Fruit fly (Drosophila melanogaster) whole organism, embryonic: ENCODE measurements around the gene rogdi.
A peak's percentile ranks its signal among the peaks of the same experiment; 100 is the strongest.

Experiments
- Antp ChIP-seq: fragments of 200-800 bp; sonication (Bioruptor generic); optimal IDR thresholded peaks from 3 replicates; lab custom pipeline; 2016; ENCODE audit warnings: missing biosample characterization, missing genetic modification characterization
- Asciz ChIP-seq: fragments of 200-800 bp; sonication (Bioruptor generic); optimal IDR thresholded peaks from 2 replicates; lab custom pipeline; 2017; ENCODE audit warnings: missing biosample characterization, mild to moderate bottlenecking, missing genetic modification characterization, missing genetic modification reagents
- Atf-2 ChIP-seq: fragments of 200-800 bp; sonication (Bioruptor generic); optimal IDR thresholded peaks from 2 replicates; lab custom pipeline; 2016; ENCODE audit warnings: missing biosample characterization, missing genetic modification characterization
- Bgb ChIP-seq: fragments of 200-800 bp; sonication (Bioruptor generic); IDR thresholded peaks from 2 replicates; pipeline ENCODE4 v1.3.6; 2022; ENCODE audit warnings: missing biosample characterization, missing genetic modification characterization; ENCODE audit not compliant: partially characterized antibody
- Bteb2 ChIP-seq: fragments of 200-800 bp; sonication (Bioruptor generic); optimal IDR thresholded peaks from 2 replicates; lab custom pipeline; 2016; ENCODE audit warnings: missing biosample characterization, missing genetic modification characterization
- CG10431 ChIP-seq: fragments of 200-800 bp; sonication (Bioruptor generic); optimal IDR thresholded peaks from 3 replicates; lab custom pipeline; 2018; ENCODE audit warnings: missing biosample characterization, mild to moderate bottlenecking, missing genetic modification characterization
- CG10462 ChIP-seq: fragments of 200-800 bp; sonication (Bioruptor generic); optimal IDR thresholded peaks from 2 replicates; lab custom pipeline; 2016; ENCODE audit warnings: missing biosample characterization, missing genetic modification characterization
- CG11398 ChIP-seq: fragments of 200-800 bp; sonication (Bioruptor generic); optimal IDR thresholded peaks from 2 replicates; lab custom pipeline; 2016; ENCODE audit warnings: missing biosample characterization, missing genetic modification characterization
- CG11696 ChIP-seq: fragments of 200-800 bp; sonication (Bioruptor generic); IDR thresholded peaks from 2 replicates; pipeline ENCODE4 v1.3.6; 2022; ENCODE audit warnings: missing biosample characterization, missing genetic modification characterization
- CG12236 ChIP-seq: fragments of 200-800 bp; sonication (Bioruptor generic); optimal IDR thresholded peaks from 2 replicates; lab custom pipeline; 2016; ENCODE audit warnings: missing biosample characterization, missing genetic modification characterization
- CG12659 ChIP-seq: fragments of 200-800 bp; sonication (Bioruptor generic); optimal IDR thresholded peaks from 3 replicates; lab custom pipeline; 2017; ENCODE audit warnings: mild to moderate bottlenecking, missing biosample characterization, missing genetic modification reagents, missing genetic modification characterization
- CG13624 ChIP-seq: fragments of 200-800 bp; sonication (Bioruptor generic); optimal IDR thresholded peaks from 2 replicates; lab custom pipeline; 2016; ENCODE audit warnings: missing biosample characterization, missing genetic modification characterization
- CG13775 ChIP-seq: fragments of 200-800 bp; sonication (Bioruptor generic); optimal IDR thresholded peaks from 3 replicates; lab custom pipeline; 2017; ENCODE audit warnings: missing biosample characterization, mild to moderate bottlenecking, missing genetic modification characterization
- CG1529 ChIP-seq: fragments of 200-800 bp; sonication (Bioruptor generic); optimal IDR thresholded peaks from 3 replicates; lab custom pipeline; 2018; ENCODE audit warnings: missing biosample characterization, missing genetic modification characterization
- CG17186 ChIP-seq: fragments of 200-800 bp; sonication (Bioruptor generic); optimal IDR thresholded peaks from 3 replicates; lab custom pipeline; 2017; ENCODE audit warnings: missing biosample characterization, missing genetic modification reagents, missing genetic modification characterization
- CG17361 ChIP-seq: fragments of 200-800 bp; sonication (Bioruptor generic); IDR thresholded peaks from 3 replicates; pipeline ENCODE4 v1.3.6; 2022; ENCODE audit warnings: missing biosample characterization, missing genetic modification characterization
- CG17612 ChIP-seq: fragments of 200-800 bp; sonication (Bioruptor generic); IDR thresholded peaks from 2 replicates; pipeline ENCODE4 v1.3.6; 2022; ENCODE audit warnings: missing biosample characterization, missing genetic modification characterization
- CG2120 ChIP-seq: fragments of 200-800 bp; sonication (Bioruptor generic); optimal IDR thresholded peaks from 3 replicates; lab custom pipeline; 2016; ENCODE audit warnings: missing biosample characterization, missing genetic modification characterization
- CG2712 ChIP-seq: fragments of 200-800 bp; optimal IDR thresholded peaks from 3 replicates; lab custom pipeline; 2019; ENCODE audit warnings: missing biosample characterization, mild to moderate bottlenecking, missing genetic modification characterization, moderate library complexity
- CG2889 ChIP-seq: fragments of 200-800 bp; sonication (Bioruptor generic); IDR thresholded peaks from 3 replicates; pipeline ENCODE4 v1.3.6; 2022; ENCODE audit warnings: missing biosample characterization, missing genetic modification characterization
- CG30403 ChIP-seq: fragments of 200-800 bp; sonication (Bioruptor generic); optimal IDR thresholded peaks from 3 replicates; lab custom pipeline; 2016; ENCODE audit warnings: missing biosample characterization, missing genetic modification characterization
- CG32532 ChIP-seq: fragments of 200-800 bp; sonication (Bioruptor generic); IDR thresholded peaks from 2 replicates; pipeline ENCODE4 v1.3.6; 2022; ENCODE audit warnings: missing biosample characterization, missing genetic modification characterization
- CG3847 ChIP-seq: fragments of 200-800 bp; sonication (Bioruptor generic); IDR thresholded peaks from 2 replicates; pipeline ENCODE4 v1.3.6; 2022; ENCODE audit warnings: missing biosample characterization, missing genetic modification characterization
- CG4424 ChIP-seq: fragments of 200-800 bp; sonication (Bioruptor generic); optimal IDR thresholded peaks from 3 replicates; lab custom pipeline; 2016; ENCODE audit warnings: missing biosample characterization, missing genetic modification characterization
- CG4730 ChIP-seq: fragments of 200-800 bp; sonication (Bioruptor generic); IDR thresholded peaks from 2 replicates; pipeline ENCODE4 v1.3.6; 2022; ENCODE audit warnings: missing biosample characterization, missing genetic modification characterization
- CG6689 ChIP-seq: fragments of 200-800 bp; sonication (Bioruptor generic); IDR thresholded peaks from 2 replicates; pipeline ENCODE4 v1.3.6; 2022; ENCODE audit warnings: missing biosample characterization, missing genetic modification characterization
- CG6765 ChIP-seq: fragments of 200-800 bp; sonication (Bioruptor generic); optimal IDR thresholded peaks from 3 replicates; lab custom pipeline; 2017; ENCODE audit warnings: missing biosample characterization, mild to moderate bottlenecking, missing genetic modification characterization
- CG9215 ChIP-seq: fragments of 200-800 bp; sonication (Bioruptor generic); IDR thresholded peaks from 2 replicates; pipeline ENCODE4 v1.3.6; 2022; ENCODE audit warnings: missing biosample characterization, missing genetic modification characterization
- Camta ChIP-seq: fragments of 200-800 bp; sonication (Bioruptor generic); optimal IDR thresholded peaks from 2 replicates; lab custom pipeline; 2016; ENCODE audit warnings: missing biosample characterization, missing genetic modification characterization
- CkIIα-i1 ChIP-seq: fragments of 200-800 bp; sonication (Bioruptor generic); IDR thresholded peaks from 2 replicates; pipeline ENCODE4 v1.3.6; 2022; ENCODE audit warnings: missing biosample characterization, missing genetic modification characterization
- Dip3 ChIP-seq: fragments of 200-800 bp; sonication (Bioruptor generic); optimal IDR thresholded peaks from 3 replicates; lab custom pipeline; 2016; ENCODE audit warnings: missing biosample characterization, missing genetic modification characterization
- Elba2 ChIP-seq: fragments of 200-800 bp; sonication (Bioruptor generic); optimal IDR thresholded peaks from 3 replicates; lab custom pipeline; 2016; ENCODE audit warnings: missing biosample characterization, missing genetic modification characterization
- HLH54F ChIP-seq: fragments of 200-800 bp; sonication (Bioruptor generic); optimal IDR thresholded peaks from 3 replicates; lab custom pipeline; 2016; ENCODE audit warnings: missing biosample characterization, missing genetic modification characterization
- Jarid2 ChIP-seq: fragments of 200-800 bp; sonication (Bioruptor generic); optimal IDR thresholded peaks from 3 replicates; lab custom pipeline; 2017; ENCODE audit warnings: mild to moderate bottlenecking, missing biosample characterization, missing genetic modification reagents, missing genetic modification characterization
- NC2α ChIP-seq: fragments of 200-800 bp; sonication (Bioruptor generic); optimal IDR thresholded peaks from 2 replicates; lab custom pipeline; 2016; ENCODE audit warnings: missing biosample characterization, missing genetic modification characterization
- NC2β ChIP-seq: fragments of 200-800 bp; sonication (Bioruptor generic); optimal IDR thresholded peaks from 2 replicates; lab custom pipeline; 2016; ENCODE audit warnings: missing biosample characterization, missing genetic modification characterization
- NfI ChIP-seq: fragments of 200-800 bp; sonication (Bioruptor generic); optimal IDR thresholded peaks from 3 replicates; lab custom pipeline; 2018; ENCODE audit warnings: missing biosample characterization, mild to moderate bottlenecking, missing genetic modification characterization, moderate library complexity
- Opbp ChIP-seq: fragments of 200-800 bp; sonication (Bioruptor generic); IDR thresholded peaks from 3 replicates; pipeline ENCODE4 v1.3.6; 2022; ENCODE audit warnings: missing biosample characterization, missing genetic modification characterization; ENCODE audit not compliant: partially characterized antibody
- al ChIP-seq: fragments of 200-800 bp; sonication (Bioruptor generic); IDR thresholded peaks from 2 replicates; pipeline ENCODE4 v1.3.6; 2022; ENCODE audit warnings: missing biosample characterization, missing genetic modification characterization
- ci ChIP-seq: fragments of 200-800 bp; sonication (Bioruptor generic); IDR thresholded peaks from 3 replicates; pipeline ENCODE4 v1.3.6; 2022; ENCODE audit warnings: missing biosample characterization, missing genetic modification characterization
- corto ChIP-seq: fragments of 200-800 bp; sonication (Bioruptor generic); optimal IDR thresholded peaks from 2 replicates; lab custom pipeline; 2016; ENCODE audit warnings: missing biosample characterization, mild to moderate bottlenecking, missing genetic modification characterization, moderate library complexity
- fru ChIP-seq: fragments of >200 bp; optimal IDR thresholded peaks from 2 replicates; lab custom pipeline; 2017
- gt ChIP-seq: fragments of 200-800 bp; sonication (Bioruptor generic); IDR thresholded peaks from 2 replicates; pipeline ENCODE4 v1.3.6; 2022; ENCODE audit warnings: missing biosample characterization, missing genetic modification characterization
- insv ChIP-seq, 2 experiments: fragments of 200-800 bp; sonication (Bioruptor generic); optimal IDR thresholded peaks; 3 replicates each; lab custom pipeline; 2016 to 2018; ENCODE audit warnings: missing biosample characterization in 2 of 2, missing genetic modification characterization in 2 of 2
- psq ChIP-seq: fragments of 200-800 bp; sonication (Bioruptor generic); optimal IDR thresholded peaks from 2 replicates; lab custom pipeline; 2017; ENCODE audit warnings: missing biosample characterization, missing genetic modification characterization
- pzg ChIP-seq: fragments of 200-800 bp; sonication (Bioruptor generic); optimal IDR thresholded peaks from 3 replicates; lab custom pipeline; 2018; ENCODE audit warnings: missing biosample characterization, mild to moderate bottlenecking, missing genetic modification characterization, moderate library complexity
- salm ChIP-seq: fragments of 200-800 bp; sonication (Bioruptor generic); optimal IDR thresholded peaks from 2 replicates; lab custom pipeline; 2018; ENCODE audit warnings: missing biosample characterization, mild to moderate bottlenecking, missing genetic modification characterization
- sens ChIP-seq: fragments of 200-800 bp; sonication (Bioruptor generic); peaks from one replicate; lab custom pipeline; 2016; ENCODE audit warnings: missing biosample characterization, missing genetic modification characterization
- slbo ChIP-seq: fragments of 200-800 bp; sonication (Bioruptor generic); IDR thresholded peaks from 2 replicates; pipeline ENCODE4 v1.3.6; 2022; ENCODE audit warnings: missing biosample characterization, missing genetic modification characterization
- so ChIP-seq: fragments of 200-800 bp; sonication (Bioruptor generic); IDR thresholded peaks from 3 replicates; pipeline ENCODE4 v1.3.6; 2022; ENCODE audit warnings: missing biosample characterization, missing genetic modification characterization
- stc ChIP-seq: fragments of 200-800 bp; sonication (Bioruptor generic); IDR thresholded peaks from 2 replicates; pipeline ENCODE4 v1.3.6; 2022; ENCODE audit warnings: missing biosample characterization, missing genetic modification characterization
- zf30C ChIP-seq: fragments of 200-800 bp; sonication (Bioruptor generic); optimal IDR thresholded peaks from 3 replicates; lab custom pipeline; 2018; ENCODE audit warnings: missing biosample characterization, mild to moderate bottlenecking, missing genetic modification characterization

The rogdi gene

dm6 chr3L:17004218-17004759 is 45.0 kb upstream of the rogdi start (continued):
- TF ChIP-seq Elba2 (GFP tag; lab: Kevin White, UChicago) (peak; percentile 33), Dip3 (GFP tag; lab: Kevin White, UChicago) (peak; percentile 88), pzg (no peak), so (GFP tag; lab: Robert Waterston, UW) (peak; percentile 93), psq (GFP tag; lab: Kevin White, UChicago) (no peak), gt (GFP tag; lab: Robert Waterston, UW) (peak; percentile 29; the same call in 1 of the 2 replicates), CG6689 (peak; percentile 89), CG10431 (GFP tag; lab: Kevin White, UChicago) (peak; percentile 43), CG2889 (GFP tag; lab: Robert Waterston, UW) (peak; percentile 82), CkIIα-i1 (GFP tag; lab: Robert Waterston, UW) (peak; percentile 60; the same call in 1 of the 2 replicates), CG2120 (GFP tag; lab: Kevin White, UChicago) (peak; percentile 93), CG1529 (GFP tag; lab: Kevin White, UChicago) (peak; percentile 70), NC2α (GFP tag; lab: Kevin White, UChicago) (peak; percentile 37), CG17361 (GFP tag; lab: Robert Waterston, UW) (peak; percentile 88), Jarid2 (GFP tag; lab: Kevin White, UChicago) (peak; percentile 67), corto (GFP tag; lab: Kevin White, UChicago) (no peak), Asciz (GFP tag; lab: Kevin White, UChicago) (peak; percentile 80), stc (GFP tag; lab: Robert Waterston, UW) (peak; percentile 87), Antp (GFP tag; lab: Kevin White, UChicago) (peak; percentile 92), NfI (GFP tag; lab: Kevin White, UChicago) (peak; percentile 83), fru (lab: Kevin White, UChicago) (no peak), insv (GFP tag; optimal IDR thresholded peaks at IDR 0.05; lab: Kevin White, UChicago) (peak in 1 of 2 experiments; percentile 21), CG4730 (GFP tag; lab: Robert Waterston, UW) (peak; percentile 83), Opbp (GFP tag; lab: Robert Waterston, UW) (no peak), zf30C (peak; percentile 59), Camta (peak; percentile 90), CG11398 (peak; percentile 87), CG6765 (GFP tag; lab: Kevin White, UChicago) (peak; percentile 75), Atf-2 (GFP tag; lab: Kevin White, UChicago) (peak; percentile 89), CG9215 (GFP tag; lab: Robert Waterston, UW) (peak; percentile 82), CG3847 (GFP tag; lab: Robert Waterston, UW) (peak; percentile 88), CG30403 (GFP tag; lab: Kevin White, UChicago) (peak; percentile 93), salm (tag; lab: Kevin White, UChicago) (peak; percentile 79), Bgb (no peak), CG17186 (GFP tag; lab: Kevin White, UChicago) (peak; percentile 70), al (peak; percentile 91), CG12659 (GFP tag; lab: Kevin White, UChicago) (peak; percentile 90), CG13624 (GFP tag; lab: Kevin White, UChicago) (peak; percentile 89), NC2β (GFP tag; lab: Kevin White, UChicago) (peak; percentile 51), ci (GFP tag; lab: Robert Waterston, UW) (peak; percentile 57; the same call in 1 of the 3 replicates), slbo (peak; percentile 91), sens (GFP tag; lab: Kevin White, UChicago) (peak; percentile 98), HLH54F (GFP tag; lab: Kevin White, UChicago) (peak; percentile 89), CG12236 (GFP tag; lab: Kevin White, UChicago) (peak; percentile 85), CG13775 (GFP tag; lab: Kevin White, UChicago) (peak; percentile 80), Bteb2 (GFP tag; lab: Kevin White, UChicago) (peak; percentile 89), CG11696 (GFP tag; lab: Robert Waterston, UW) (peak; percentile 44; the same call in 1 of the 2 replicates), CG2712 (peak; percentile 88), CG4424 (GFP tag; lab: Kevin White, UChicago) (peak; percentile 85), CG10462 (peak; percentile 48), CG17612 (0 out of 2 replicates have a peak, but pooled peaks have one; percentile 35), CG32532 (GFP tag; lab: Robert Waterston, UW) (peak; percentile 87)
